Fruit fly (Drosophila melanogaster) whole organism, larva: ENCODE results near the gene baf.
A peak's percentile ranks its signal among the peaks of the same experiment; 100 is the strongest.

Experiments
- noc ChIP-seq: fragments of 200-800 bp; sonication (Bioruptor generic); optimal IDR thresholded peaks from 3 replicates; lab custom pipeline; 2019; ENCODE audit warnings: missing biosample characterization, mild to moderate bottlenecking, missing genetic modification characterization, moderate library complexity

baf gene

DNA sequence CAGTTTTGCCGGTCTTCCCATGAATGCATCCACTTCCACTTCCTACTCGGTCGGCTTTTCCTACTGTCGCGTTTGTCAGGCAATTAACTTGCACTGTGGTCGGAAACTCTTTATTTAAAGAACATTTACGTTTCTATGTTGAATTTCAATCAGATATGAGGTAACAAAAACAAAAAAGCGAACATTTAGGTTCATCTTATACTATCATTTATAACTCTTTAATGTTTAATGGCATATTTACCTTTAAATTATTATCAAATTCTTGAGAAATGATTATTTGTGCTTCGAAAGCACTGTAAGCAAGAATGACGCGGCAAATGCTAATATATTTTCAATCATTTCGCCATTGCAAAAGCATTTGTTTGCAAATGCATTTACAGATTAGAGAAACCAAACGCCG is 4.5 kb downstream of the baf start:
- no peak for TF ChIP-seq noc (tag; lab: Kevin White, UChicago)

DNA sequence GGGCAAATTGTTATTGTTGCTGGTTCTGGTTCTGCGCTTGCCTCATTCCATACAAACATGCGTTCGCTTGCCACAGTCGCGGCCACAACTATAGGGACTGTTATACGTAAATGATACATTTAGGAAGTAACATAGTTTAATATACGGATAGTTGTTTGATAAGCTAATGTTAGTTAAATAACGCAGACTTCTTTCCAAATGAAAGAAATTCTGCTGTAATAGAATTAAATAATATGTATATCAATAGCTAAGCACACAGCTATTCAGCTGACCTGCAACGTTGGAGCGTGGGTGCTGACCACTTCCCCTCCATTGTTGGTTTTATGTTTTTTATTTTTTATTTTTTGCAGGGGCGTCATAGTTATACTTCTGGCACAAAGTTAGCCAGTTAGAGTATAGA is 5.5 kb downstream of the baf start:
- TF ChIP-seq noc (tag; lab: Kevin White, UChicago), result peak; percentile 47

DNA sequence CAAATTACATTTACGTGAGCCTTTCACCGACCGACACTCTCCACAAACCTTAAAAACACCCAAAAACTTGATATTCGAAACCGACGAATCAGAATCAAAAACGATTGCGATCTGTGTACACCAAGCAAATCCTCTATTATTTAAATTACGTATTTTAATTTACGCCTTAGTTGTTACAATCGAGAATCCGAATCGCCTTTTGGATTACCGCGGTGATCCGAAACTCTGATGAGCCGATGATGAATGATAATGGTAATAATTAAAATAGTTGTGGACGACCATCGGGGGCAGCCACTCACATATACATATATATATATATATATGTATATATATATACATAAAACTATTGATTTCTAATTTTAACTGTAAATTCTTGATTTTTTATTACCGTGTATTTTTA is 10.4 kb downstream of the baf start, which contains the start of gene CG7367:
Gene CG7367 (minus strand): TSS at position 101 of the 400 bp plus-strand sequence.
- no peak for TF ChIP-seq noc (tag; lab: Kevin White, UChicago)

DNA sequence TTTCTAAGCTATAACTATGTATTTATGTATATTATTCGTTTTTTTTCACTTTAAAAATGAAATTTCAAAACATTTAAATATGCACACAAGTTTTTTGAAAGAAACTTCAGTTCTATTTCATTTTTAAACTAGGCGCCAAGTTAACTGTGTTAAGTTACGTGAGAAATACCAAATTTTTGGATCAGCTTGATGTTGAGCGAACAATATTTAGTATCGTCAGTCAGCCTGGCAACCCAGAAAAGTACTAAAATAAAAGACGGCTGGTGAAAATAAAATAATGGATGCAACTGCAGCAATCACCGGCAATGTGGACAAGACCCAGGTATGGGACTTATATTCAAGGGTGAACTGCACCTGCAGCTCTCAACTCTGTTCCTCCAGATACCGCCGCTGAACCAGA is 11.6 kb downstream of the baf start, which contains the start of gene CCDC53:
Gene CCDC53 (plus strand): TSS at position 235 of the 400 bp plus-strand sequence.
- no peak for TF ChIP-seq noc (tag; lab: Kevin White, UChicago)

DNA sequence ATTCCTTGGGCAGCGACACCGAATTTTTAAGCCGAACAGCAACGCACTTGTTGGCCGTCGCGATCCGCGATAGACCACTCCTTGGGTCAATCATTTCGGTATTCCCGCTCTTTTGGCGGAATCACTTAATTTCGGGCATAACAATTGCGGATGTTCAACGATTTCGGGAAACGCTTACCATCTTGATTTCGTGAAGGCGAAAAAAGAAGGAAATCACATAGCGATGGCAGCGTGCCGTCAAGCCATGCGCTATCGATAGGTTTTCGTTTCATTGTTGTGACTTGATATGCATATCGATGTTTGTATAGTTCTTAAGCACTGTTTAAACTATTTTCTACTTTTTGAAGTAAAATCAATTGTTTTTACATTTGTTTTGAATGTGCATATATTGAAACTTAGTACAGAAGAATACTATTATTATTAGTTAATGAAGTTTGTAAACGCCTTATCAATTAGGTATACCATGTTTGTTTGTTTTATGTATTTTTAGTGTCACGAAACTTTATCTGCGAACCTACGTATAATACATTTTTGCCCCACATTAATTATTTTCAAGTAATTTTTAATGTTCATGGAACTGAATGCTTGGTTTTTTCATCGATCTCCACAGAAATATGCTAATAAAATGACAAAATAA is 13.5 kb downstream of the baf start, which contains the start of gene RpL36A:
Gene RpL36A (minus strand): TSS at position 265 of the 637 bp plus-strand sequence.
- no peak for TF ChIP-seq noc (tag; lab: Kevin White, UChicago)

DNA sequence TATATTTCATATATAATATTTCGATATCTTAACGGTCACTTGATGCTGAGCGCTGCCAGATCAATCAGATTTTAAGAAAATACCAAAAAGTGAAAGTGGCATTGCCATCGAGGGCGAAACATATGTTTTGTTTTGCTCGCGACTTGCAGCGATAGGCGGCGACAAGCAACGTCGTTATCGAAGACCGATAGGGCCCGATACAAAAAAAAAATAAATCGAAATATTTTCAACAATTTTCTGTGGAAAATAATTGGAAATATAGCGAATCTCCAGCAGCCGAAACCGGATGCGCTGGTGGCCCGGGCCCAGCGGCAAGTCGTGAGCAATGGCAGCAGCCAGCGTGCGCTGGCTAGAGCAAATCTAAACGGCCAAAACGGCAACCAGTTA is 14.0 kb downstream of the baf start, which contains the start of gene Megf8:
Gene Megf8 (plus strand): TSS at position 190 of the 387 bp plus-strand sequence.
- TF ChIP-seq noc (tag; lab: Kevin White, UChicago), result no peak

DNA sequence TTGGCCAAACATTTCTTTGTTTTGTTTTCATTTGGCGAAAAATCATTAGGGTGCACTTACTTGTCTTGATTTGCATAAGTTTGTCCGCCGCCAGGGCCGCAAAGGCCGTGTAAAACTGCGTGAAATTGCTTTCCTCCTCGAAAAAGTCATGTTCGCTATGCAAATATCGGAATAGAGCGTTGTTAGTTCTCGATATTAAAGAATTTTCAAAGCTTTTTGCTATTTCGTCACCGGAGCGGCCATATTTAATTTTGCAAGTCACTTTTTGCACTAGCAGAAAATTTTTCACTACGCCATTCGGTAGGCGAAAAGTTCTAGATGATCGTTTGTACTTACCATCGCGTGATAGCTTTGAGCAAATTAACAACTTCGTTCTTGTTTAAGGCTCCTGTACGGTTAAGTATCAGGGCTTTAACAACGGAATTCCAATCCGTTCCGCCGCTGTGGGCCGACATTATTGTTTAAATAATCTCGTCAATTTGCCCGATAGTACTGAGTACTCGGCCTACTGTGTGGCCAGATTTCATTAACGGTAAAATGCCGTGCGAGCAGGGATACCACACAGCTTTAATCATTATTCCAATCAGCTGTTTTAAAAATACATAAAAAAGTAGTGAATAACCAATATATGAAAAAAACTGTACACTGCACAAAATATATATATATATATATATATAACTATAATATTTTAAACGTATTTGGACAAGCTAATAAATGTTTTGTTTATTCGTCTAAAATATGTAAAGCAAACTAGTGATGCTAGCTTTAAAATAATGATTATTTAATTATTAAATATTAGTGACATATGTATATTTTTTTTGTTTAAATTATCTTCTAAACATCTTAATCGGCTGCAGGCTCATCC is 42.1 kb downstream of the baf start, which contains the start of gene poe:
Gene poe (minus strand): TSS at position 513 of the 865 bp plus-strand sequence.
- TF ChIP-seq noc (tag; lab: Kevin White, UChicago), result no peak

DNA sequence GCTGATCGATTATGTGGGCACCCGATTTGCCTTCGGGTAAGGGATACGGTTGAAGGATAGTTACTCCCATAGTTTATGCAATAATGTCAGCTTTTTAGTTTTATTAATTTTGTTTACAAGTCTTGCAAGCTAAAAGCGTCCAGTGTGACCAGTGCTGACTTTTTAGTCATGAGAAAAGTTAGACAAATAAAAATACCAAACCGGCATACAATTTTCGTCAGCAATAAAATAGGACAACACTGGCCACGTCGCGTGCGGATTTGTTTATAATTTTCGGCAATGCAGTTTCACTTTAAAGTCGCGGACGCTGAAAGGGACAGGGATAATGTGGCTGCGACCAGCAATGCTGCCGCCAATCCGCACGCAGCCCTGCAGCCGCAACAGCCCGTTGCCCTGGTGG is 43.4 kb downstream of the baf start, which contains the start of the genes MED20 and Trf:
Gene MED20 (minus strand): TSS at position 157 of the 400 bp plus-strand sequence.
Gene Trf (plus strand): TSS at position 204 of the 400 bp plus-strand sequence.
- TF ChIP-seq noc (tag; lab: Kevin White, UChicago), result no peak
